Worm (Caenorhabditis elegans) whole organism, L2 larva: ENCODE data around the gene Y39B6A.25.

Experiments
- C34F6.9 ChIP-seq: fragments of 150-350 bp; optimal IDR thresholded peaks from 2 replicates; lab custom pipeline; 2014; ENCODE audit warnings: missing biosample characterization, missing genetic modification characterization
- egl-27 ChIP-seq: sonication (generic microtip); optimal IDR thresholded peaks from 3 replicates; lab custom pipeline; 2017; ENCODE audit warnings: missing biosample characterization, missing genetic modification reagents, missing genetic modification characterization
- elt-1 ChIP-seq: fragments of 150-350 bp; optimal IDR thresholded peaks from 2 replicates; lab custom pipeline; 2014; ENCODE audit warnings: missing biosample characterization, missing genetic modification characterization
- fos-1 ChIP-seq: fragments of 150-350 bp; optimal IDR thresholded peaks from 2 replicates; lab custom pipeline; 2014; ENCODE audit warnings: missing biosample characterization, missing genetic modification characterization
- lin-11 ChIP-seq: fragments of 150-350 bp; sonication (generic microtip); optimal IDR thresholded peaks from 2 replicates; lab custom pipeline; 2014; ENCODE audit warnings: missing biosample characterization, missing genetic modification characterization, inconsistent platforms, mixed read lengths
- lin-13 ChIP-seq: fragments of 150-350 bp; optimal IDR thresholded peaks from 2 replicates; lab custom pipeline; 2014; ENCODE audit warnings: missing biosample characterization, missing genetic modification reagents, missing genetic modification characterization
- lin-39 ChIP-seq: fragments of 150-350 bp; optimal IDR thresholded peaks from 2 replicates; lab custom pipeline; 2014; ENCODE audit warnings: missing biosample characterization, missing genetic modification reagents, missing genetic modification characterization
- mab-5 ChIP-seq: fragments of 150-350 bp; optimal IDR thresholded peaks from 2 replicates; lab custom pipeline; 2014; ENCODE audit warnings: missing biosample characterization, missing genetic modification characterization
- mbf-1 ChIP-seq: sonication (generic microtip); optimal IDR thresholded peaks from 2 replicates; lab custom pipeline; 2017; ENCODE audit warnings: missing biosample characterization, missing genetic modification characterization
- nhr-21 ChIP-seq: fragments of 150-350 bp; optimal IDR thresholded peaks from 2 replicates; lab custom pipeline; 2014; ENCODE audit warnings: missing biosample characterization, missing genetic modification characterization
- nhr-25 ChIP-seq: fragments of 150-350 bp; sonication (generic microtip); optimal IDR thresholded peaks from 3 replicates; lab custom pipeline; 2014; ENCODE audit warnings: missing biosample characterization, missing genetic modification characterization
- unc-39 ChIP-seq: fragments of 150-350 bp; optimal IDR thresholded peaks from 2 replicates; lab custom pipeline; 2014; ENCODE audit warnings: missing biosample characterization, missing genetic modification characterization
- unc-62 ChIP-seq: fragments of 150-350 bp; optimal IDR thresholded peaks from 2 replicates; lab custom pipeline; 2014; ENCODE audit warnings: missing biosample characterization, missing genetic modification reagents, missing genetic modification characterization

DNA sequence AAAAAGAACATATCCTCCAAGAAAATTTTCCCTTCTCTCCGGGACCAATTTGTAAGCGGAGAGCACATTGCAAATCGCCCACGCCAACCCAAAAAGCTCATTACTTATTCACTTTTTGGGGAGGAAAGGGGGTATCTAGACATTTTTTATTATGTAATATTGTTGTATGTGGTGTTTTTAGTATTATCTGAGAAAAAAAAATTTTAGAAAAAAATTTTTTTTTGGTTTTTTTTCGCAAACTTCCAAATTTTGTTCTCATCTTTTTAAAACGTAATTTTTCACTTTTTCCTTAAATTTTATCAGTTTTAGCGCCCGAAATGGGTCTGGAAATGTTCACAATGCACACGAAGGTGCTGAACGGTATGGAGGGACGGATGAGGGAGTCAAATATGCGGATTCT lies 33.6 kb downstream of the Y39B6A.25 start, which contains the start of gene twk-46:
- TF ChIP-seq lin-11 (tag; lab: Kevin White, UChicago) (no peak), C34F6.9 (tag; lab: Kevin White, UChicago) (no peak), nhr-21 (tag; lab: Kevin White, UChicago) (no peak), mab-5 (tag; lab: Kevin White, UChicago) (no peak), mbf-1 (tag; lab: Kevin White, UChicago) (no peak), nhr-25 (tag; lab: Kevin White, UChicago) (no peak), elt-1 (no peak), lin-13 (GFP tag; lab: Kevin White, UChicago) (no peak), unc-39 (tag; lab: Kevin White, UChicago) (no peak), fos-1 (no peak), unc-62 (GFP tag; lab: Kevin White, UChicago) (no peak), lin-39 (no peak), egl-27 (tag; lab: Kevin White, UChicago) (no peak)
